Worm (Caenorhabditis elegans): ENCODE measurements around the gene C43F9.5.

ce11 chrIV:10573471-10573870, 17.1 kb downstream of the C43F9.5 start:
- no peak for TF ChIP-seq unc-39 (tag; optimal IDR thresholded peaks at IDR 0.05)
- no peak for TF ChIP-seq flh-1 (GFP tag; optimal IDR thresholded peaks at IDR 0.05)
- no peak for TF ChIP-seq bed-3 (GFP tag; optimal IDR thresholded peaks at IDR 0.05)
- TF ChIP-seq nhr-12 (tag; optimal IDR thresholded peaks at IDR 0.05), result no peak
- TF ChIP-seq mep-1 (tag; optimal IDR thresholded peaks at IDR 0.05), result no peak
- TF ChIP-seq lin-13 (tag; optimal IDR thresholded peaks at IDR 0.05), result no peak
